Fruit fly (Drosophila melanogaster) whole organism, prepupa: Measurements from ENCODE around the gene lsn.

Source experiments
- CG10669 ChIP-seq: fragments of 200-800 bp; sonication (Bioruptor generic); optimal IDR thresholded peaks from 3 replicates; lab custom pipeline; 2018; ENCODE audit warnings: missing biosample characterization, mild to moderate bottlenecking, missing genetic modification characterization, moderate library complexity
- CG1621 ChIP-seq: fragments of 200-800 bp; sonication (Bioruptor generic); optimal IDR thresholded peaks from 3 replicates; lab custom pipeline; 2018; ENCODE audit warnings: missing biosample characterization, mild to moderate bottlenecking, missing genetic modification characterization
- CG31627 ChIP-seq: fragments of 200-800 bp; sonication (Bioruptor generic); optimal IDR thresholded peaks from 3 replicates; lab custom pipeline; 2016; ENCODE audit warnings: missing biosample characterization, missing genetic modification characterization
- CG6163 ChIP-seq: fragments of 200-800 bp; sonication (Bioruptor generic); IDR thresholded peaks from 3 replicates; pipeline ENCODE4 v1.3.6; 2022; ENCODE audit warnings: missing biosample characterization, missing genetic modification characterization
- CG6808 ChIP-seq: fragments of 200-800 bp; sonication (Bioruptor generic); optimal IDR thresholded peaks from 3 replicates; lab custom pipeline; 2017; ENCODE audit warnings: missing biosample characterization, missing genetic modification characterization, mild to moderate bottlenecking, moderate library complexity, missing genetic modification reagents
- CG8632 ChIP-seq: fragments of 200-800 bp; sonication (Bioruptor generic); optimal IDR thresholded peaks from 3 replicates; lab custom pipeline; 2016; ENCODE audit warnings: missing biosample characterization, missing genetic modification characterization
- CG9139 ChIP-seq: fragments of 200-800 bp; sonication (Bioruptor generic); optimal IDR thresholded peaks from 3 replicates; lab custom pipeline; 2017; ENCODE audit warnings: missing biosample characterization, mild to moderate bottlenecking, missing genetic modification characterization
- Eip93F ChIP-seq: fragments of 200-800 bp; sonication (Bioruptor generic); optimal IDR thresholded peaks from 2 replicates; lab custom pipeline; 2016; ENCODE audit warnings: missing biosample characterization, mild to moderate bottlenecking, missing genetic modification characterization
- Ets96B ChIP-seq: fragments of 200-800 bp; optimal IDR thresholded peaks from 2 replicates; lab custom pipeline; 2019; ENCODE audit warnings: missing biosample characterization, mild to moderate bottlenecking, missing genetic modification characterization, moderate library complexity
- Lpt ChIP-seq: fragments of 200-800 bp; sonication (Bioruptor generic); optimal IDR thresholded peaks from 3 replicates; lab custom pipeline; 2016; ENCODE audit warnings: missing biosample characterization, missing genetic modification characterization
- achi ChIP-seq: fragments of 200-800 bp; sonication (Bioruptor generic); optimal IDR thresholded peaks from 3 replicates; lab custom pipeline; 2016; ENCODE audit warnings: missing biosample characterization, missing genetic modification characterization
- cyc ChIP-seq: fragments of 200-800 bp; sonication (Bioruptor generic); optimal IDR thresholded peaks from 3 replicates; lab custom pipeline; 2016; ENCODE audit warnings: missing biosample characterization, missing genetic modification characterization

DNA sequence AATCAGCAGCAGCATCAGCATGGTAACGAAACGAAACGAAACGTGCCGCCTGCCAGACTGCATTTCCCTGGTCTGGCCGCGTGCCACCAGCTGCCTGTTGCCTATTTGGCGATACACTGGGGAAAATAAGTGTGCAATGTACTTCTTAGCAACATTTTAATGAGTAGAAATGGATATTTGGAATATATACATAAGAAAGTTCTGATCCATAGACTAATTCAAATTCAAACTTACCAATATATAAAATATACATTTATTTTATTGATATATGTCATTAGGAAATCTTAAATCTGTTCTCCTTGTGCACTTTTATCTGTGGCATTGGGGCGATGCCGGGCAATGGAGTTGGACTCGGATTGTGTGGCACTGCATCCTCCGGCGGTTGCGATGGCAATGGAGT is 29.0 kb downstream of the lsn start:
- peak; percentile 86 for TF ChIP-seq Lpt (GFP tag; lab: Kevin White, UChicago)
- peak; percentile 78 for TF ChIP-seq CG6808 (GFP tag; lab: Kevin White, UChicago)
- TF ChIP-seq CG8632 (GFP tag; lab: Kevin White, UChicago), result peak; percentile 58
- no peak for TF ChIP-seq Eip93F (GFP tag; lab: Kevin White, UChicago)
- peak; percentile 35 for TF ChIP-seq CG9139 (GFP tag; lab: Kevin White, UChicago)
- TF ChIP-seq CG1621 (tag; lab: Kevin White, UChicago), result peak; percentile 73
- peak; percentile 84 for TF ChIP-seq achi (GFP tag; lab: Kevin White, UChicago)
- peak; percentile 88 for TF ChIP-seq Ets96B (tag; lab: Kevin White, UChicago)
- TF ChIP-seq CG10669 (GFP tag; lab: Kevin White, UChicago), result peak; percentile 69
- no peak for TF ChIP-seq cyc (GFP tag; lab: Kevin White, UChicago)
- TF ChIP-seq CG31627 (GFP tag; lab: Kevin White, UChicago), result no peak
- TF ChIP-seq CG6163 (GFP tag; lab: Robert Waterston, UW), result peak; percentile 88
